Worm (Caenorhabditis elegans) whole organism, young adult: Measurements from ENCODE around the gene ttr-23.

Experiments used
- C06A6.2 ChIP-seq: fragments of 200-800 bp; sonication (Bioruptor generic); conservative IDR thresholded peaks from 2 replicates; pipeline ENCODE4 v1.3.6; 2022; ENCODE audit warnings: missing genetic modification characterization, missing compliant biosample characterization
- F49E8.2 ChIP-seq: sonication (generic microtip); optimal IDR thresholded peaks from 3 replicates; lab custom pipeline; 2017; ENCODE audit warnings: missing genetic modification characterization, mild to moderate bottlenecking, missing compliant biosample characterization, antibody characterized with exemption, moderate library complexity; ENCODE audit not compliant: insufficient read depth
- atf-7 ChIP-seq: sonication (generic microtip); optimal IDR thresholded peaks from 2 replicates; lab custom pipeline; 2017; ENCODE audit warnings: mild to moderate bottlenecking, missing genetic modification characterization, missing compliant biosample characterization
- cebp-2 ChIP-seq: fragments of 200-800 bp; sonication (Bioruptor generic); IDR thresholded peaks from 2 replicates; pipeline ENCODE4 v1.3.6; 2022; ENCODE audit warnings: missing genetic modification characterization, missing compliant biosample characterization
- ceh-79 ChIP-seq: sonication (generic microtip); optimal IDR thresholded peaks from 2 replicates; lab custom pipeline; 2017; ENCODE audit warnings: mild to moderate bottlenecking, missing genetic modification characterization, missing compliant biosample characterization
- dpl-1 ChIP-seq: fragments of 150-350 bp; optimal IDR thresholded peaks from 2 replicates; lab custom pipeline; 2014; ENCODE audit warnings: missing biosample characterization, missing genetic modification reagents, missing genetic modification characterization
- ets-4 ChIP-seq: fragments of 200-800 bp; sonication (Bioruptor generic); optimal IDR thresholded peaks from 2 replicates; lab custom pipeline; 2018; ENCODE audit warnings: mild to moderate bottlenecking, missing genetic modification characterization, missing compliant biosample characterization
- hlh-26 ChIP-seq: fragments of 200-800 bp; sonication (Bioruptor generic); conservative IDR thresholded peaks from 2 replicates; pipeline ENCODE4 v1.3.6; 2022; ENCODE audit warnings: missing genetic modification reagents, missing genetic modification characterization, missing compliant biosample characterization
- lin-35 ChIP-seq, 3 experiments: fragments of 150-350 bp in 2 of 3; sonication (generic microtip) in 1 of 3; optimal IDR thresholded peaks; 2 replicates each; lab custom pipeline; 2014 to 2018; ENCODE audit warnings: missing biosample characterization in 3 of 3, missing genetic modification characterization in 3 of 3, missing genetic modification reagents in 3 of 3
- nhr-179 ChIP-seq: sonication (generic microtip); optimal IDR thresholded peaks from 2 replicates; lab custom pipeline; 2016; ENCODE audit warnings: mild to moderate bottlenecking, missing genetic modification characterization, missing compliant biosample characterization
- pha-4 ChIP-seq: fragments of 150-350 bp; sonication (generic microtip); optimal IDR thresholded peaks from 2 replicates; lab custom pipeline; 2014; ENCODE audit warnings: missing biosample characterization, missing genetic modification reagents, missing genetic modification characterization
- snpc-3.4 ChIP-seq: sonication (generic microtip); optimal IDR thresholded peaks from 2 replicates; lab custom pipeline; 2017; ENCODE audit warnings: missing genetic modification characterization, mild to moderate bottlenecking, missing compliant biosample characterization, antibody characterized with exemption, moderate library complexity, missing genotype, missing genetic modification reagents

ce11 chrV:10557094-10557493, 32.6 kb downstream of the ttr-23 start:
- no peak for TF ChIP-seq dpl-1 (GFP tag; lab: Kevin White, UChicago)
- no peak for TF ChIP-seq F49E8.2 (tag; lab: Kevin White, UChicago)
- TF ChIP-seq pha-4 (tag; lab: Kevin White, UChicago): no peak
- TF ChIP-seq lin-35 (GFP tag; optimal IDR thresholded peaks at IDR 0.05; lab: Kevin White, UChicago): no peak
- TF ChIP-seq snpc-3.4 (tag; lab: Kevin White, UChicago): no peak
- no peak for TF ChIP-seq atf-7
- no peak for TF ChIP-seq C06A6.2 (GFP tag; lab: Robert Waterston, UW)
- no peak for TF ChIP-seq nhr-179
- TF ChIP-seq ets-4 (GFP tag; lab: Kevin White, UChicago): no peak
- no peak for TF ChIP-seq hlh-26 (GFP tag; lab: Robert Waterston, UW)
- TF ChIP-seq cebp-2 (GFP tag; lab: Robert Waterston, UW): no peak
- no peak for TF ChIP-seq ceh-79 (tag; lab: Kevin White, UChicago)
